Fruit fly (Drosophila melanogaster) whole organism, wandering third instar larva: ENCODE data around the gene CG6179.
A peak's percentile ranks its signal among the peaks of the same experiment; 100 is the strongest.

Source experiments
- Abd-B ChIP-seq: fragments of >200 bp; optimal IDR thresholded peaks from 2 replicates; lab custom pipeline; 2017; ENCODE audit warnings: missing biosample characterization, missing genetic modification characterization
- CrebA ChIP-seq: fragments of 200-800 bp; sonication (Bioruptor generic); optimal IDR thresholded peaks from 2 replicates; lab custom pipeline; 2016; ENCODE audit warnings: missing biosample characterization, mild to moderate bottlenecking, missing genetic modification characterization, borderline replicate concordance
- Dfd ChIP-seq: fragments of >200 bp; optimal IDR thresholded peaks from 2 replicates; lab custom pipeline; 2017; ENCODE audit warnings: missing biosample characterization, missing genetic modification characterization
- Dif ChIP-seq: fragments of 200-275, 200-300 bp; sonication (Bioruptor generic); optimal IDR thresholded peaks from 2 replicates; lab custom pipeline; 2018; ENCODE audit warnings: missing biosample characterization, missing genetic modification characterization; ENCODE audit not compliant: partially characterized antibody
- GATAd ChIP-seq: sonication (Bioruptor generic); optimal IDR thresholded peaks from 2 replicates; lab custom pipeline; 2016; ENCODE audit warnings: missing biosample characterization, missing genetic modification characterization
- HLH106 ChIP-seq: fragments of 200-800 bp; optimal IDR thresholded peaks from 3 replicates; lab custom pipeline; 2019; ENCODE audit warnings: missing biosample characterization, mild to moderate bottlenecking, missing genetic modification characterization, moderate library complexity
- Hnf4 ChIP-seq: fragments of 200-800 bp; sonication (Bioruptor generic); optimal IDR thresholded peaks from 2 replicates; lab custom pipeline; 2016; ENCODE audit warnings: missing biosample characterization, mild to moderate bottlenecking, missing genetic modification characterization
- Hr78 ChIP-seq: fragments of >200 bp; optimal IDR thresholded peaks from 2 replicates; lab custom pipeline; 2017; ENCODE audit warnings: missing biosample characterization, missing genetic modification characterization
- Hr83 ChIP-seq: fragments of 200-300 bp; sonication (Bioruptor generic); optimal IDR thresholded peaks from 2 replicates; lab custom pipeline; 2016; ENCODE audit warnings: missing biosample characterization, mild to moderate bottlenecking, missing genetic modification characterization, moderate library complexity; ENCODE audit not compliant: poor library complexity, severe bottlenecking
- Jra ChIP-seq: sonication (Bioruptor generic); optimal IDR thresholded peaks from 2 replicates; lab custom pipeline; 2016; ENCODE audit warnings: missing biosample characterization, missing genetic modification characterization
- Mio ChIP-seq: sonication (Bioruptor generic); optimal IDR thresholded peaks from 2 replicates; lab custom pipeline; 2016; ENCODE audit warnings: missing biosample characterization, missing genetic modification characterization
- Myc ChIP-seq: fragments of >200 bp; optimal IDR thresholded peaks from 2 replicates; lab custom pipeline; 2017
- N ChIP-seq: fragments of >200 bp; optimal IDR thresholded peaks from 2 replicates; lab custom pipeline; 2018; ENCODE audit warnings: missing biosample characterization, missing external identifiers, missing genetic modification characterization
- OdsH ChIP-seq: fragments of 200-800 bp; sonication (Bioruptor generic); optimal IDR thresholded peaks from 2 replicates; lab custom pipeline; 2016; ENCODE audit warnings: missing biosample characterization, mild to moderate bottlenecking, missing genetic modification characterization
- Rel ChIP-seq, 2 experiments: fragments of 200-800 bp; sonication (Bioruptor generic) in 1 of 2; optimal IDR thresholded peaks; 2 replicates in 1 of 2; 3 replicates in 1 of 2; lab custom pipeline; 2016 to 2019; ENCODE audit warnings: mild to moderate bottlenecking in 2 of 2, missing biosample characterization in 2 of 2, missing genetic modification characterization in 2 of 2, moderate library complexity in 1 of 2
- Sp1 ChIP-seq: fragments of 200-800 bp; sonication (Bioruptor generic); optimal IDR thresholded peaks from 3 replicates; lab custom pipeline; 2019; ENCODE audit warnings: missing biosample characterization, mild to moderate bottlenecking, missing genetic modification characterization, moderate library complexity
- Vsx2 ChIP-seq: fragments of 200-300, 225-300 bp; sonication (Bioruptor generic); optimal IDR thresholded peaks from 2 replicates; lab custom pipeline; 2018; ENCODE audit warnings: missing biosample characterization, missing genetic modification characterization; ENCODE audit not compliant: partially characterized antibody
- br ChIP-seq: fragments of 200-800 bp; sonication (Bioruptor generic); optimal IDR thresholded peaks from 2 replicates; lab custom pipeline; 2016; ENCODE audit warnings: missing biosample characterization, missing genetic modification characterization
- brk ChIP-seq: fragments of 200-800 bp; sonication (Bioruptor generic); optimal IDR thresholded peaks from 2 replicates; lab custom pipeline; 2016; ENCODE audit warnings: missing biosample characterization, mild to moderate bottlenecking, missing genetic modification characterization
- dl ChIP-seq, 2 experiments: fragments of 175-275, 200-275 bp in 1 of 2; fragments of 200-275 bp in 1 of 2; sonication (Bioruptor generic); optimal IDR thresholded peaks; lab custom pipeline; 2018; ENCODE audit warnings: mild to moderate bottlenecking in 2 of 2, missing biosample characterization in 2 of 2, missing genetic modification characterization in 2 of 2, moderate library complexity in 2 of 2; ENCODE audit not compliant: partially characterized antibody in 2 of 2, insufficient read depth in 1 of 2
- dsf ChIP-seq: sonication (Bioruptor generic); optimal IDR thresholded peaks from 2 replicates; lab custom pipeline; 2016; ENCODE audit warnings: missing biosample characterization, missing genetic modification characterization, borderline replicate concordance
- foxo ChIP-seq, 2 experiments: fragments of 200-800 bp; sonication (Bioruptor generic); optimal IDR thresholded peaks; 2 replicates in 1 of 2; 3 replicates in 1 of 2; lab custom pipeline; 2016 to 2017; ENCODE audit warnings: missing biosample characterization in 2 of 2, missing genetic modification characterization in 2 of 2
- fru ChIP-seq: fragments of 200-800 bp; sonication (Bioruptor generic); optimal IDR thresholded peaks from 3 replicates; lab custom pipeline; 2016; ENCODE audit warnings: missing biosample characterization, mild to moderate bottlenecking, missing genetic modification characterization
- h ChIP-seq: fragments of 200-800 bp; sonication (Bioruptor generic); optimal IDR thresholded peaks from 3 replicates; lab custom pipeline; 2016; ENCODE audit warnings: missing biosample characterization, mild to moderate bottlenecking, missing genetic modification characterization
- jim ChIP-seq: fragments of 175-275, 200-325 bp; sonication (Bioruptor generic); optimal IDR thresholded peaks from 2 replicates; lab custom pipeline; 2016; ENCODE audit warnings: missing biosample characterization, mild to moderate bottlenecking, missing genetic modification characterization
- lola ChIP-seq: fragments of >200 bp; optimal IDR thresholded peaks from 2 replicates; lab custom pipeline; 2017; ENCODE audit warnings: missing biosample characterization, missing genetic modification characterization
- pan ChIP-seq: fragments of >200 bp; optimal IDR thresholded peaks from 2 replicates; lab custom pipeline; 2017
- psq ChIP-seq: fragments of 200-800 bp; sonication (Bioruptor generic); optimal IDR thresholded peaks from 3 replicates; lab custom pipeline; 2017; ENCODE audit warnings: missing biosample characterization, mild to moderate bottlenecking, missing genetic modification characterization, moderate library complexity
- rgr ChIP-seq: fragments of 200-800 bp; sonication (Bioruptor generic); optimal IDR thresholded peaks from 3 replicates; lab custom pipeline; 2016; ENCODE audit warnings: missing biosample characterization, mild to moderate bottlenecking, missing genetic modification characterization
- sage ChIP-seq: fragments of 200-800 bp; sonication (Bioruptor generic); optimal IDR thresholded peaks from 2 replicates; lab custom pipeline; 2016; ENCODE audit warnings: missing biosample characterization, mild to moderate bottlenecking, missing genetic modification characterization
- sv ChIP-seq: fragments of 200-800 bp; sonication (Bioruptor generic); optimal IDR thresholded peaks from 3 replicates; lab custom pipeline; 2016; ENCODE audit warnings: missing biosample characterization, missing genetic modification characterization
- tai ChIP-seq: sonication (Bioruptor generic); optimal IDR thresholded peaks from 2 replicates; lab custom pipeline; 2016; ENCODE audit warnings: missing biosample characterization, missing genetic modification characterization
- usp ChIP-seq: fragments of >200 bp; optimal IDR thresholded peaks from 2 replicates; lab custom pipeline; 2017; ENCODE audit warnings: missing biosample characterization, missing genetic modification characterization
- woc ChIP-seq: sonication (Bioruptor generic); optimal IDR thresholded peaks from 2 replicates; lab custom pipeline; 2016; ENCODE audit warnings: missing biosample characterization, mild to moderate bottlenecking, missing genetic modification characterization

Gene CG6179

DNA sequence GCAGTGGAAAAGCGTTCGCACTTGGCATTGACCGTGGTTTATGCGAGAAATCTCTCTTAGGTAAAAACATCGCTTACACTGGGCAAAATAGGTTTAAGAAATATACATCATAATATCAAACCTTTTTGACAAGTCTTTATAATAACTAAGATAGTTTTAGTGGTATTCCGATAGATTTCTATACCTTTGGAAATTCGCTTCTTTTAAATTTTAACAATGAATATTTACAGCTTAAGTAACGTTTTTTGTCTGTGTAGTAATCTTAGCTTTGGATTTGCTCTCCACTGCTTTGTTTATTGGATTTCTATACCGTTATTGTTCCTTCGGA is 27.5 kb downstream of the CG6179 start:
- TF ChIP-seq pan (lab: Kevin White, UChicago) (no peak), h (GFP tag; lab: Kevin White, UChicago) (peak; percentile 20), rgr (GFP tag; lab: Kevin White, UChicago) (no peak), OdsH (GFP tag; lab: Kevin White, UChicago) (no peak), jim (GFP tag; lab: Kevin White, UChicago) (no peak), N (no peak), fru (GFP tag; lab: Kevin White, UChicago) (peak; percentile 13), dl (GFP tag; optimal IDR thresholded peaks at IDR 0.05; lab: Kevin White, UChicago; ENCODE audit: insufficient read depth in 1 of 2, partially characterized antibody in 2 of 2) (no peak), Mio (GFP tag; lab: Kevin White, UChicago) (no peak), sage (no peak), dsf (no peak), usp (GFP tag; lab: Kevin White, UChicago) (no peak), Myc (lab: Kevin White, UChicago) (no peak), tai (GFP tag; lab: Kevin White, UChicago) (no peak), Hr78 (no peak), Dfd (no peak), foxo (GFP tag; optimal IDR thresholded peaks at IDR 0.05; lab: Kevin White, UChicago) (no peak), Dif (GFP tag; lab: Kevin White, UChicago) (no peak)

DNA sequence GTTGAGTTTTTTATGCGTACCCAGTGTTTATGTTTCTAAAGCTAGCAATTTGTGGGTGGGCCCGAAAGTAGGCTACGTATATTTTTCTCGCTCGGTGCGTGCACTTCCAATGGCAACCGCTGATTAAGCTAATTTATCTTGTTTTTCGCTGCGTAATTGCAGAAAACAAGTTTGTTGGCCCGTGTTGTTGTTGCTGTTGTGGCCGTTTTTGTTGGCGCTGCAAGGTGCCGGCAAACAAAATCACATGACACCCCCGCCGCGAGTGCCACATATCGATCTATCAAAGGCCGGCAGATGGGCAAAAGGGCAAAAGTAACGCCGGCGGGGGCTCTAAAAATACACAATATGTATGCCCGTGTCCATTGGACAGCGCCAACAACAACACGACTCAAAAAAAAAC is 29.6 kb downstream of the CG6179 start:
- TF ChIP-seq Rel (GFP tag; optimal IDR thresholded peaks at IDR 0.05; lab: Kevin White, UChicago) (no peak), Rel (tag; optimal IDR thresholded peaks at IDR 0.05; lab: Kevin White, UChicago) (peak; percentile 4), dsf (no peak), Vsx2 (GFP tag; lab: Kevin White, UChicago) (peak; percentile 85), N (peak; percentile 6), Myc (lab: Kevin White, UChicago) (peak; percentile 3)

DNA sequence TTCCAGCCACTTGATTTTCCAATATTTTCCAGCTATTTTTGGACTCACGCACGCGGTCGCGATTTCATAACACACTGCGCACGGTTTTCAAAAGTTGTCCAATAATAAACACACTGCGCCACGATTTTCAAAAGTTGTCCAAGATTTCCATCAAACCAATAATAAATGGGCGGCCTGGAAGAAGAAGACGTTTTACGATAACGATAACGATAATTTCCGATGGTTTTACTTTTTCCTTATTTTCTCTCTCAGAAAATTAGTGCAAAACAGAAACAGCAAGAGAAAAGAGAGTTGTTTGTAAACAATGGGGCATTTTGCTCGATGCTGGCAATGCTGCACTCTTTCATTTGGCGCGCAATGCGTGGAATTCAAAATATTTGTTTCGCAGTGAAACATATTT is 30.1 kb downstream of the CG6179 start, which contains the start of gene Nt5b:
TSS of gene Nt5b (minus strand) at position 207 of the 400 bp plus-strand sequence.
- TF ChIP-seq br (GFP tag; lab: Kevin White, UChicago) (no peak), psq (GFP tag; lab: Kevin White, UChicago) (peak; percentile 33), rgr (GFP tag; lab: Kevin White, UChicago) (no peak)

DNA sequence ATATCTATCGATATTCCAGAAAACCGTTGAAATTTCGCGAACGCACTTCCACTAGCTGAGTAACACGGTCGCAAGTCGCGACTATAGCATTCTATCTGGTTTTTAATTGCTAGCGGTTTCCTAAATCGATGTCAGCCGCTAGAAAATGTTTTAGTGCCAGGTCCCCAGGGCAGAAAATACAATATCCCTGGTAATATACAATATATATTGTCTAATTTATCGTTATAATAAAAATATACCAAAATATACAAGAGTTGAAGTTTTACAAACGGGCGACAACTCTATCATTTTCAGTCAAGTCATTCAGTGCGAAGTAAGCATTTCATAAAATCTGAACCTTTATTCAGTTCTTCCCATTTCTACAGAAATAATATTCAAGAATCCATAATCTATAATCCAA is 35.2 kb downstream of the CG6179 start, which contains the start of gene CG15056:
TSS of gene CG15056 (plus strand) at position 301 of the 400 bp plus-strand sequence.
- TF ChIP-seq br (GFP tag; lab: Kevin White, UChicago) (no peak), sage (no peak), OdsH (GFP tag; lab: Kevin White, UChicago) (no peak), woc (GFP tag; lab: Kevin White, UChicago) (no peak), GATAd (no peak), CrebA (no peak), N (no peak), jim (GFP tag; lab: Kevin White, UChicago) (no peak), Abd-B (no peak), Mio (GFP tag; lab: Kevin White, UChicago) (no peak), Hr83 (no peak)
- TF ChIP-seq, all 38 proteins: peak for 0

- no peak for TF ChIP-seq Sp1 (GFP tag; lab: Kevin White, UChicago)
- no peak for TF ChIP-seq Mio (GFP tag; lab: Kevin White, UChicago)
- no peak for TF ChIP-seq HLH106 (tag; lab: Kevin White, UChicago)
- TF ChIP-seq brk (GFP tag; lab: Kevin White, UChicago), result no peak
- no peak for TF ChIP-seq Abd-B
- no peak for TF ChIP-seq N
- no peak for TF ChIP-seq usp (GFP tag; lab: Kevin White, UChicago)
- TF ChIP-seq tai (GFP tag; lab: Kevin White, UChicago), result no peak
- TF ChIP-seq sv, result no peak
- TF ChIP-seq woc (GFP tag; lab: Kevin White, UChicago), result no peak
- no peak for TF ChIP-seq psq (GFP tag; lab: Kevin White, UChicago)
- no peak for TF ChIP-seq foxo (GFP tag; optimal IDR thresholded peaks at IDR 0.05; lab: Kevin White, UChicago)
- no peak for TF ChIP-seq OdsH (GFP tag; lab: Kevin White, UChicago)
- no peak for TF ChIP-seq Hnf4
- TF ChIP-seq lola (GFP tag; lab: Kevin White, UChicago), result no peak
- TF ChIP-seq rgr (GFP tag; lab: Kevin White, UChicago), result no peak
- TF ChIP-seq Vsx2 (GFP tag; lab: Kevin White, UChicago), result no peak
- no peak for TF ChIP-seq Jra (GFP tag; lab: Kevin White, UChicago)
- TF ChIP-seq pan (lab: Kevin White, UChicago), result no peak
Observed at dm6 chrX:18422112-18422511, 42.2 kb downstream of the CG6179 start, which contains the start of gene CG42323. TSS of gene CG42323 (plus strand) at chrX:18422413.
